Worm (Caenorhabditis elegans) whole organism, L1 larva: ENCODE measurements around the gene srx-51.
A peak's percentile ranks its signal among the peaks of the same experiment; 100 is the strongest.

ENCODE experiments used
- ama-1 ChIP-seq: fragments of 150-350 bp; optimal IDR thresholded peaks from 2 replicates; lab custom pipeline; 2014
- efl-3 ChIP-seq: fragments of 200-800 bp; sonication (Bioruptor generic); optimal IDR thresholded peaks from 2 replicates; lab custom pipeline; 2018; ENCODE audit warnings: mild to moderate bottlenecking, missing genetic modification characterization, missing compliant biosample characterization
- egl-27 ChIP-seq, 2 experiments: fragments of 150-350 bp in 1 of 2; sonication (generic microtip); optimal IDR thresholded peaks; 3 replicates each; lab custom pipeline; 2017 to 2018; ENCODE audit warnings: missing biosample characterization in 2 of 2, missing genetic modification characterization in 2 of 2, missing genetic modification reagents in 2 of 2
- elt-2 ChIP-seq: sonication (generic microtip); optimal IDR thresholded peaks from 2 replicates; lab custom pipeline; 2016; ENCODE audit warnings: missing genetic modification characterization, mild to moderate bottlenecking, inconsistent platforms, missing compliant biosample characterization, missing genetic modification reagents
- ets-5 ChIP-seq: fragments of 200-800 bp; sonication (Bioruptor generic); IDR thresholded peaks from 2 replicates; pipeline ENCODE4 v1.3.6; 2022; ENCODE audit warnings: missing genetic modification characterization, missing compliant biosample characterization
- fos-1 ChIP-seq: fragments of 150-350 bp; optimal IDR thresholded peaks from 2 replicates; lab custom pipeline; 2014; ENCODE audit warnings: missing biosample characterization, missing genetic modification characterization
- hlh-4 ChIP-seq: sonication (generic microtip); optimal IDR thresholded peaks from 2 replicates; lab custom pipeline; 2016; ENCODE audit warnings: mild to moderate bottlenecking, missing genetic modification characterization, missing compliant biosample characterization
- lsy-2 ChIP-seq, 2 experiments: fragments of 150-350 bp; optimal IDR thresholded peaks; 2 replicates each; lab custom pipeline; 2014; ENCODE audit warnings: missing biosample characterization in 2 of 2, missing genetic modification characterization in 2 of 2
- nhr-11 ChIP-seq: fragments of 150-350 bp; optimal IDR thresholded peaks from 2 replicates; lab custom pipeline; 2014; ENCODE audit warnings: missing biosample characterization, missing genetic modification characterization
- nhr-76 ChIP-seq: sonication (generic microtip); optimal IDR thresholded peaks from 2 replicates; lab custom pipeline; 2017; ENCODE audit warnings: missing biosample characterization, missing genetic modification characterization
- pqm-1 ChIP-seq: sonication (generic microtip); optimal IDR thresholded peaks from 3 replicates; lab custom pipeline; 2017; ENCODE audit warnings: missing biosample characterization, missing genetic modification characterization
- unc-62 ChIP-seq: fragments of 150-350 bp; optimal IDR thresholded peaks from 2 replicates; lab custom pipeline; 2014; ENCODE audit warnings: missing biosample characterization, missing genetic modification reagents, missing genetic modification characterization
- ztf-4 ChIP-seq: fragments of 150-350 bp; optimal IDR thresholded peaks from 2 replicates; lab custom pipeline; 2014; ENCODE audit warnings: missing biosample characterization, missing genetic modification characterization

DNA sequence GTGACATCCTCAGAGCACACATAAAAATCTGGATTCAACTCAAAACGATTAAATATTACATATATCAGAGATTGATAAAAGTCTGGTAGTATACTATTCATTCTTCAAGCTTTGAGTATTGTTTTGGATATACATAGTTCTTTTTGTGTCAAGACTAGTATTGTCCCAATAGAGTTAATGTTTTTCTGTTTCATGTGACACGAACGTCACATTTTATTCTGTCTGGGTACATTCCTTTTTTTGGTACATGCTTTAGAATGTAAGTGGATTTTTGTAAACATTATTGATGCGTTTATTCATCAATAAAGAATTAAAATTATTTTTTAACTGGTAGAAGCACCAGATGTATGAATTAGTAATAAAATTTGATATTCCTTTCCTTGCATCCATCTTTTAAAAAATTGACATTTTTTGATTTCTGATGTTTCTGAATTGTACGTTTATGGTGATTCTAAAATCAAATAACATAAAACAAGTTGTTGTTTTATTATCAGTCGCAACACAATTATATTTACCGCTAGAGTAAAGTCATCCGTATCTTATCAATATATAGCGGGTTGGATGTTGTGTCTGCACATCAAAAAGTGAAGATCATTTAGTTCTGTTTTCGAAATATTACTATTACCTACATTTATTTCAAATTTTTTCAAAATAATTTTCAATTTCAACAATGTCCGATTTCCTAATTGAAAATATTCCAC, 34.3 kb downstream of the srx-51 start, which contains the start of the genes srt-22 and nhr-246:
- no peak for TF ChIP-seq egl-27 (tag; optimal IDR thresholded peaks at IDR 0.05; lab: Kevin White, UChicago)
- TF ChIP-seq ets-5 (GFP tag; lab: Robert Waterston, UW): no peak
- no peak for TF ChIP-seq nhr-76 (tag; lab: Kevin White, UChicago)
- peak; percentile 11 for TF ChIP-seq elt-2 (tag; lab: Kevin White, UChicago)
- no peak for TF ChIP-seq nhr-11 (tag; lab: Kevin White, UChicago)
- no peak for TF ChIP-seq unc-62 (GFP tag; lab: Kevin White, UChicago)
- TF ChIP-seq pqm-1 (tag; lab: Kevin White, UChicago): no peak
- no peak for TF ChIP-seq ztf-4 (tag; lab: Kevin White, UChicago)
- TF ChIP-seq hlh-4 (tag; lab: Kevin White, UChicago): no peak
- TF ChIP-seq efl-3 (GFP tag; lab: Kevin White, UChicago): no peak
- no peak for TF ChIP-seq fos-1 (tag; lab: Kevin White, UChicago)
- no peak for TF ChIP-seq ama-1 (lab: Kevin White, UChicago)
- TF ChIP-seq lsy-2 (tag; optimal IDR thresholded peaks at IDR 0.05; lab: Kevin White, UChicago): no peak
